Fruit fly (Drosophila melanogaster): ENCODE measurements around the gene Bgb.

Bgb gene

DNA sequence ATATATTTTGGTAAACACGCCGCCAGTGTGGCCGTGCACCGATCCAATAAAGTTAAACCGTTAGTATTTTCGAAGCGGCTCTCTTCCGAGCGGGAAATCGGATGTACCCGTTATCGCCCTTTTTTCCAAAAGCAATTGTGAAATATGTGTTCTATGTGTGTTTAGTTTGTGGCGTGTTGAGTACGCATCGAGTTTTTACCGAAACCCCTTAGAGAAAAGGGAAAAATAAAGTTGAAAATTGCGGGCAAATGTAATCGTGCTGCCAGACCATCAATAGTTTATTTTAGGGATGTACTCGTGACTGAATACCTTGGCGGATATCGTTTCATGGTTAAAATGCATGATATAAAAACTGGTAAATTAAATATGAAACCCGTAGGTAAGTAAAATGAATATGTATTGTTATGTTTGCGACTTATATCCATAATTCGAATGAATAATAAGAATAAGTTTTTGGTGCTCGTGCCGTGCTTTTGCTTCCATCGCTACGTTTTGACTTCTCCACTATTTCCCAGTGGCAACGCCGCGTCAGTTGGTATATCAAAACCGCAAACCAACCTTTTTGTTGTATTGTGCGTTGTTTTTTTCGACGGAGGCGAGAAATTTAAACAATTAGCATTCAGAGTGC lies at the start of gene Bgb, which contains the start of gene Mettl2:
Gene Bgb (plus strand): TSS at position 527 of the 628 bp plus-strand sequence.
Gene Mettl2 (minus strand): TSS at position 51 of the 628 bp plus-strand sequence.
- peak; percentile 65 for TF ChIP-seq Crg-1 (GFP tag; optimal IDR thresholded peaks at IDR 0.05)
- peak; percentile 90 for TF ChIP-seq toe (GFP tag; optimal IDR thresholded peaks at IDR 0.05)
- peak; percentile 68 for TF ChIP-seq Clk (GFP tag; optimal IDR thresholded peaks at IDR 0.05)
- peak; percentile 65 for TF ChIP-seq CG33017 (tag; optimal IDR thresholded peaks at IDR 0.05)
- peak; percentile 68 for TF ChIP-seq pad (GFP tag; optimal IDR thresholded peaks at IDR 0.05)
- peak; percentile 83 for TF ChIP-seq CG1620 (GFP tag; optimal IDR thresholded peaks at IDR 0.05)
- no peak for TF ChIP-seq CG5204 (GFP tag; optimal IDR thresholded peaks at IDR 0.05)
- TF ChIP-seq cic (GFP tag; optimal IDR thresholded peaks at IDR 0.05) = no peak
- TF ChIP-seq CG12768 (GFP tag; optimal IDR thresholded peaks at IDR 0.05) = peak; percentile 69
- TF ChIP-seq bab1 (GFP tag; optimal IDR thresholded peaks at IDR 0.05) = peak; percentile 56
- peak; percentile 50 for TF ChIP-seq tj (GFP tag; optimal IDR thresholded peaks at IDR 0.05)
- no peak for TF ChIP-seq kay (GFP tag; ENCODE audit: borderline replicate concordance)
- peak; percentile 78 for TF ChIP-seq CG7101 (tag; optimal IDR thresholded peaks at IDR 0.05)
- peak; percentile 73 for TF ChIP-seq CG14711 (tag; optimal IDR thresholded peaks at IDR 0.05)
- TF ChIP-seq Hr96 (GFP tag; optimal IDR thresholded peaks at IDR 0.05) = peak; percentile 84
- TF ChIP-seq CG11617 (GFP tag; optimal IDR thresholded peaks at IDR 0.05) = peak; percentile 65
- no peak for TF ChIP-seq cnc (optimal IDR thresholded peaks at IDR 0.05)
- TF ChIP-seq Mnt (GFP tag; optimal IDR thresholded peaks at IDR 0.05) = peak; percentile 59
- TF ChIP-seq CG7045 (GFP tag; optimal IDR thresholded peaks at IDR 0.05) = peak; percentile 75
- peak; percentile 58 for TF ChIP-seq ovo (GFP tag; optimal IDR thresholded peaks at IDR 0.05)

DNA sequence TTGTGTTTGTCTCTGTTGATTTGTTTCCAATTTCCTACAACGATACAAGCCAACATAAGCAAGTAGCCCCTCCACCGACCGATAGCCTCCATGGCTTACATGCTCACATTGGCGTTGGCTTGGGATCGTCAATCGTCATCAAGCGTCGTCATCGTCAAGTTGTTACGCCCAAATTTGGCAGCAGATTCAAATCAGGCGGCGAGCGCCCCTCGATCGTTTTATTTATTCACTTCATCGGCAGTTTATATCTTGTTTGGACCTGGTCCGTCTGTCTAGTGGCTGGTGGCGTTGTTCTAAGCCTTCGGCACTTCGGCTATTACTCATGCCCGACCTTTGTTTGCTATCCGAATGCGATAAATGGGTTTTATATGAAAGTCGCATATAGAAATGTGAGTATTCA lies 49.3 kb upstream of the Bgb start:
- TF ChIP-seq CG33017 (tag; optimal IDR thresholded peaks at IDR 0.05) (no peak), CG7101 (tag; optimal IDR thresholded peaks at IDR 0.05) (no peak), Clk (GFP tag; optimal IDR thresholded peaks at IDR 0.05) (no peak), kay (GFP tag; ENCODE audit: borderline replicate concordance) (peak; percentile 49)

DNA sequence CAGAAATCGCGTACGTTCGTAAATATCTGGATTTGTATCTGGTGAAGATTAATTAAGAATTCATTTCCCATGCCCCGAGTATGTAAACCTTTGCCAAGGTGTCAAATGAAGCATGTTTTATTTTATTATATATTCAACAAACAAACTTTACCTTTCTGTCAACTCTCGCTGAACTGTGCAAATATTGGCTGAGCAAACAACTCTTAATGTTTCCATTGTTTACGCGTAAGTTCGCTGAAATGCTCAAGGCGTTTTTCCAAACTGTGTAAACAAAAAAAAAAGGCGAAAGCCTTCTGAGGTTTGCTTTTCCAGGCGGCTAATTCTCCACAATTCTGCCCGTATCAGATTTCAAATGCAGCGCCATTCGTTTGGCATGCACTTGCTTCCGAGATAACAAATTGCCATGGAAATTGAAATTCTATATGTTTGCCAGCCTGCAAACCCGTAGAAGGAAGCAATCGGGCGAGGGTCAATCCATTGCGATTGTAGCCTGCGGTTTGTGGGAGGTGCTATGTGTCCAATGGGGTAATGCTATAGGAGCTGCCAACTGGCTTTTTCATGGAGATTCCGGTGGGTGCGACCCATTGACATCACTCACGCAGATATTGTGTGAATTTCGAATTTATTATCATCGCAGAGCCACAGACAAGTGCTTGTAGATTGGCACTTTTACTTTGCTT lies 47.7 kb upstream of the Bgb start:
- TF ChIP-seq kay (GFP tag; ENCODE audit: borderline replicate concordance) (no peak), toe (GFP tag; optimal IDR thresholded peaks at IDR 0.05) (peak; percentile 84), CG7045 (GFP tag; optimal IDR thresholded peaks at IDR 0.05) (peak; percentile 96), CG33017 (tag; optimal IDR thresholded peaks at IDR 0.05) (peak; percentile 85), cic (GFP tag; optimal IDR thresholded peaks at IDR 0.05) (peak; percentile 96), CG5204 (GFP tag; optimal IDR thresholded peaks at IDR 0.05) (peak; percentile 79), Crg-1 (GFP tag; optimal IDR thresholded peaks at IDR 0.05) (peak; percentile 97), ovo (GFP tag; optimal IDR thresholded peaks at IDR 0.05) (peak; percentile 97), CG14711 (tag; optimal IDR thresholded peaks at IDR 0.05) (peak; percentile 82), Clk (GFP tag; optimal IDR thresholded peaks at IDR 0.05) (peak; percentile 86), bab1 (GFP tag; optimal IDR thresholded peaks at IDR 0.05) (peak; percentile 3), pad (GFP tag; optimal IDR thresholded peaks at IDR 0.05) (peak; percentile 74), CG7101 (tag; optimal IDR thresholded peaks at IDR 0.05) (peak; percentile 92), Hr96 (GFP tag; optimal IDR thresholded peaks at IDR 0.05) (peak; percentile 78), cnc (optimal IDR thresholded peaks at IDR 0.05) (no peak), CG12768 (GFP tag; optimal IDR thresholded peaks at IDR 0.05) (peak; percentile 95), CG1620 (GFP tag; optimal IDR thresholded peaks at IDR 0.05) (peak; percentile 92), CG11617 (GFP tag; optimal IDR thresholded peaks at IDR 0.05) (peak; percentile 83), Mnt (GFP tag; optimal IDR thresholded peaks at IDR 0.05) (peak; percentile 71), tj (GFP tag; optimal IDR thresholded peaks at IDR 0.05) (peak; percentile 80)

DNA sequence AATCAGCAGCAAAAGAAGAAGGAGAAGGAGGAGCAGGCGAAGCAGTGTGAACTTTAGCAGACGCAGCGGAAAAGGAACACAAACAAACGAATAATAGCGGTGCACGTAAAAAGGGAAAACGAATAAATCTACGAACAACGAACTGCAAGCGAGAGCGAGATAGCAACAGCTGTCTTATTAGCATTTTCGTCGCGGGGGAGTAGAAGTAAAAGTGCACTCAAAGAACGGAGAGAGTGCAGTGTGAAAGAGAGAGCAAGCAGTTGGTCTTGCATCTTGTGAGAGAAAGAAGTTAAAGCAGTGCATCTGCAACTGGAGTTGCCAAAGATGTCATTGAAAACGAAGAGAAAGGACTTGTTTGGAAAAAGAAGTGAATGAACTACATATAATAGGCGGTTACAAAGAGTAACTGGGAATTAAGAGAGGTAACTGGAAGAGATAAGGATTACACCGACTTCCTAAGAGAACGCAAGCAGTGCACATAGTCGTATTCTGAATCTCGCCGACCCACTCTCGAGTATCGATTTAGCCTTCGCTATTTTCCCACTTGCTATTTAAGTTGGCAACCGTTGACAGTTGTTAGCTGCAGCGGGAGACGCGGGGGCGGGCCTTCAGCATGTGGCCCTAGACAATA lies 46.6 kb upstream of the Bgb start:
- TF ChIP-seq cic (GFP tag; optimal IDR thresholded peaks at IDR 0.05) (no peak), CG33017 (tag; optimal IDR thresholded peaks at IDR 0.05) (no peak), pad (GFP tag; optimal IDR thresholded peaks at IDR 0.05) (peak; percentile 58), tj (GFP tag; optimal IDR thresholded peaks at IDR 0.05) (peak; percentile 95)

DNA sequence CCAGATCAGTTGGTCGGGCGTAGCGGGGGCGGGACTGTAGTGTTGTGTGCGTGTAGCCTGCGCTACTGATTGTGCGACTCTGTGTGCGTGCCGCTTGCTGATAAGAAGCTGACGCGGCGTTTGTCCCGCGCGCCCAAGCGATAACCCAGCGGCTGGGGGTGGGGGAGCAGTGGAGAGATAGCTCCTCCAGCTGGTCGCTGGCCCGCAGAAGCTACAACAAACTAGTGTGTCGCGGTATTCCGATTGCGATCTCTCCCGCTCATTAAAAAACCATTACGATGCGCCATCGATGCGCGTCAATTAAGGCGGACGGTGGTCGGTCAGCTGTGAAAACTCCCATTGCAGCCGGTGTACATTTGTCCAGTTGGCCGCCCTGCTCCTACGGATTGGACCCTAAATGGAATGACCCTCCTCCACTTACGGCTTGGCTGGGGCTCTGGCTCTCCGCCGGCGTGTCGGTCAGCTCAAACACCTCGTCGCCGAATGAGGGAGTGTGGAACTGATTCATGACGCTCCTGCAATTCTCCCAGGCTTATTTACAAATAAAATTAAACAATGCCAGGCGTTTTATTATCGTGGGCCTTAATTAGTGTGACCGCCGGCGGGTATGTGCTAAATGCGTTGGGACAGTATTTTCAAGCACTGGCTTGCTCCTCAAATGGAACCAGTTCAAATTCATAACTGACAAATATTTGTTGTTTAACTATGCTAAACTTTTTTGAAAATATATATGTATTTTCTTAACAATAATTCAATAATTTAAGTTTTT lies 37.3 kb upstream of the Bgb start, which contains the start of gene CG12104:
Gene CG12104 (minus strand): TSS at position 611 of the 769 bp plus-strand sequence.
- no peak for TF ChIP-seq CG5204 (GFP tag; optimal IDR thresholded peaks at IDR 0.05)
- TF ChIP-seq CG33017 (tag; optimal IDR thresholded peaks at IDR 0.05) = no peak
- TF ChIP-seq cnc (optimal IDR thresholded peaks at IDR 0.05) = no peak
- TF ChIP-seq Hr96 (GFP tag; optimal IDR thresholded peaks at IDR 0.05) = no peak
- TF ChIP-seq kay (GFP tag; ENCODE audit: borderline replicate concordance) = no peak
- TF ChIP-seq cic (GFP tag; optimal IDR thresholded peaks at IDR 0.05) = peak; percentile 86
- TF ChIP-seq CG11617 (GFP tag; optimal IDR thresholded peaks at IDR 0.05) = no peak
- TF ChIP-seq bab1 (GFP tag; optimal IDR thresholded peaks at IDR 0.05) = peak; percentile 51
- peak; percentile 10 for TF ChIP-seq CG7101 (tag; optimal IDR thresholded peaks at IDR 0.05)
- no peak for TF ChIP-seq CG1620 (GFP tag; optimal IDR thresholded peaks at IDR 0.05)
- no peak for TF ChIP-seq Clk (GFP tag; optimal IDR thresholded peaks at IDR 0.05)
- TF ChIP-seq toe (GFP tag; optimal IDR thresholded peaks at IDR 0.05) = no peak
- peak; percentile 20 for TF ChIP-seq CG12768 (GFP tag; optimal IDR thresholded peaks at IDR 0.05)
- TF ChIP-seq ovo (GFP tag; optimal IDR thresholded peaks at IDR 0.05) = peak; percentile 22
- TF ChIP-seq Mnt (GFP tag; optimal IDR thresholded peaks at IDR 0.05) = peak; percentile 45
- TF ChIP-seq CG14711 (tag; optimal IDR thresholded peaks at IDR 0.05) = no peak
- TF ChIP-seq CG7045 (GFP tag; optimal IDR thresholded peaks at IDR 0.05) = no peak
- TF ChIP-seq tj (GFP tag; optimal IDR thresholded peaks at IDR 0.05) = peak; percentile 80
- no peak for TF ChIP-seq Crg-1 (GFP tag; optimal IDR thresholded peaks at IDR 0.05)
- peak; percentile 19 for TF ChIP-seq pad (GFP tag; optimal IDR thresholded peaks at IDR 0.05)

Measured in whole organism, adult.